Fruit fly (Drosophila melanogaster) whole organism, wandering third instar larva: ENCODE measurements around the gene Rcd4.
A peak's percentile ranks its signal among the peaks of the same experiment; 100 is the strongest.

Source experiments
- Abd-B ChIP-seq: fragments of >200 bp; optimal IDR thresholded peaks from 2 replicates; lab custom pipeline; 2017; ENCODE audit warnings: missing biosample characterization, missing genetic modification characterization
- CrebA ChIP-seq: fragments of 200-800 bp; sonication (Bioruptor generic); optimal IDR thresholded peaks from 2 replicates; lab custom pipeline; 2016; ENCODE audit warnings: missing biosample characterization, mild to moderate bottlenecking, missing genetic modification characterization, borderline replicate concordance
- Dfd ChIP-seq: fragments of >200 bp; optimal IDR thresholded peaks from 2 replicates; lab custom pipeline; 2017; ENCODE audit warnings: missing biosample characterization, missing genetic modification characterization
- Dif ChIP-seq: fragments of 200-275, 200-300 bp; sonication (Bioruptor generic); optimal IDR thresholded peaks from 2 replicates; lab custom pipeline; 2018; ENCODE audit warnings: missing biosample characterization, missing genetic modification characterization; ENCODE audit not compliant: partially characterized antibody
- GATAd ChIP-seq: sonication (Bioruptor generic); optimal IDR thresholded peaks from 2 replicates; lab custom pipeline; 2016; ENCODE audit warnings: missing biosample characterization, missing genetic modification characterization
- HLH106 ChIP-seq: fragments of 200-800 bp; optimal IDR thresholded peaks from 3 replicates; lab custom pipeline; 2019; ENCODE audit warnings: missing biosample characterization, mild to moderate bottlenecking, missing genetic modification characterization, moderate library complexity
- Hnf4 ChIP-seq: fragments of 200-800 bp; sonication (Bioruptor generic); optimal IDR thresholded peaks from 2 replicates; lab custom pipeline; 2016; ENCODE audit warnings: missing biosample characterization, mild to moderate bottlenecking, missing genetic modification characterization
- Hr78 ChIP-seq: fragments of >200 bp; optimal IDR thresholded peaks from 2 replicates; lab custom pipeline; 2017; ENCODE audit warnings: missing biosample characterization, missing genetic modification characterization
- Hr83 ChIP-seq: fragments of 200-300 bp; sonication (Bioruptor generic); optimal IDR thresholded peaks from 2 replicates; lab custom pipeline; 2016; ENCODE audit warnings: missing biosample characterization, mild to moderate bottlenecking, missing genetic modification characterization, moderate library complexity; ENCODE audit not compliant: poor library complexity, severe bottlenecking
- Jra ChIP-seq: sonication (Bioruptor generic); optimal IDR thresholded peaks from 2 replicates; lab custom pipeline; 2016; ENCODE audit warnings: missing biosample characterization, missing genetic modification characterization
- Myc ChIP-seq: fragments of >200 bp; optimal IDR thresholded peaks from 2 replicates; lab custom pipeline; 2017
- N ChIP-seq: fragments of >200 bp; optimal IDR thresholded peaks from 2 replicates; lab custom pipeline; 2018; ENCODE audit warnings: missing biosample characterization, missing external identifiers, missing genetic modification characterization
- OdsH ChIP-seq: fragments of 200-800 bp; sonication (Bioruptor generic); optimal IDR thresholded peaks from 2 replicates; lab custom pipeline; 2016; ENCODE audit warnings: missing biosample characterization, mild to moderate bottlenecking, missing genetic modification characterization
- Rel ChIP-seq, 2 experiments: fragments of 200-800 bp; sonication (Bioruptor generic) in 1 of 2; optimal IDR thresholded peaks; 2 replicates in 1 of 2; 3 replicates in 1 of 2; lab custom pipeline; 2016 to 2019; ENCODE audit warnings: mild to moderate bottlenecking in 2 of 2, missing biosample characterization in 2 of 2, missing genetic modification characterization in 2 of 2, moderate library complexity in 1 of 2
- Sp1 ChIP-seq: fragments of 200-800 bp; sonication (Bioruptor generic); optimal IDR thresholded peaks from 3 replicates; lab custom pipeline; 2019; ENCODE audit warnings: missing biosample characterization, mild to moderate bottlenecking, missing genetic modification characterization, moderate library complexity
- Vsx2 ChIP-seq: fragments of 200-300, 225-300 bp; sonication (Bioruptor generic); optimal IDR thresholded peaks from 2 replicates; lab custom pipeline; 2018; ENCODE audit warnings: missing biosample characterization, missing genetic modification characterization; ENCODE audit not compliant: partially characterized antibody
- br ChIP-seq: fragments of 200-800 bp; sonication (Bioruptor generic); optimal IDR thresholded peaks from 2 replicates; lab custom pipeline; 2016; ENCODE audit warnings: missing biosample characterization, missing genetic modification characterization
- dmrt93B ChIP-seq: fragments of 200-800 bp; sonication (Bioruptor generic); optimal IDR thresholded peaks from 2 replicates; lab custom pipeline; 2018; ENCODE audit warnings: missing biosample characterization, mild to moderate bottlenecking, missing genetic modification characterization
- ey ChIP-seq: fragments of 200-800 bp; sonication (Bioruptor generic); optimal IDR thresholded peaks from 2 replicates; lab custom pipeline; 2016; ENCODE audit warnings: missing biosample characterization, missing genetic modification characterization
- foxo ChIP-seq, 2 experiments: fragments of 200-800 bp; sonication (Bioruptor generic); optimal IDR thresholded peaks; 2 replicates in 1 of 2; 3 replicates in 1 of 2; lab custom pipeline; 2016 to 2017; ENCODE audit warnings: missing biosample characterization in 2 of 2, missing genetic modification characterization in 2 of 2
- fru ChIP-seq: fragments of 200-800 bp; sonication (Bioruptor generic); optimal IDR thresholded peaks from 3 replicates; lab custom pipeline; 2016; ENCODE audit warnings: missing biosample characterization, mild to moderate bottlenecking, missing genetic modification characterization
- h ChIP-seq: fragments of 200-800 bp; sonication (Bioruptor generic); optimal IDR thresholded peaks from 3 replicates; lab custom pipeline; 2016; ENCODE audit warnings: missing biosample characterization, mild to moderate bottlenecking, missing genetic modification characterization
- lola ChIP-seq: fragments of >200 bp; optimal IDR thresholded peaks from 2 replicates; lab custom pipeline; 2017; ENCODE audit warnings: missing biosample characterization, missing genetic modification characterization
- pan ChIP-seq: fragments of >200 bp; optimal IDR thresholded peaks from 2 replicates; lab custom pipeline; 2017
- psq ChIP-seq: fragments of 200-800 bp; sonication (Bioruptor generic); optimal IDR thresholded peaks from 3 replicates; lab custom pipeline; 2017; ENCODE audit warnings: missing biosample characterization, mild to moderate bottlenecking, missing genetic modification characterization, moderate library complexity
- rgr ChIP-seq: fragments of 200-800 bp; sonication (Bioruptor generic); optimal IDR thresholded peaks from 3 replicates; lab custom pipeline; 2016; ENCODE audit warnings: missing biosample characterization, mild to moderate bottlenecking, missing genetic modification characterization
- sage ChIP-seq: fragments of 200-800 bp; sonication (Bioruptor generic); optimal IDR thresholded peaks from 2 replicates; lab custom pipeline; 2016; ENCODE audit warnings: missing biosample characterization, mild to moderate bottlenecking, missing genetic modification characterization
- tai ChIP-seq: sonication (Bioruptor generic); optimal IDR thresholded peaks from 2 replicates; lab custom pipeline; 2016; ENCODE audit warnings: missing biosample characterization, missing genetic modification characterization

Rcd4 gene

DNA sequence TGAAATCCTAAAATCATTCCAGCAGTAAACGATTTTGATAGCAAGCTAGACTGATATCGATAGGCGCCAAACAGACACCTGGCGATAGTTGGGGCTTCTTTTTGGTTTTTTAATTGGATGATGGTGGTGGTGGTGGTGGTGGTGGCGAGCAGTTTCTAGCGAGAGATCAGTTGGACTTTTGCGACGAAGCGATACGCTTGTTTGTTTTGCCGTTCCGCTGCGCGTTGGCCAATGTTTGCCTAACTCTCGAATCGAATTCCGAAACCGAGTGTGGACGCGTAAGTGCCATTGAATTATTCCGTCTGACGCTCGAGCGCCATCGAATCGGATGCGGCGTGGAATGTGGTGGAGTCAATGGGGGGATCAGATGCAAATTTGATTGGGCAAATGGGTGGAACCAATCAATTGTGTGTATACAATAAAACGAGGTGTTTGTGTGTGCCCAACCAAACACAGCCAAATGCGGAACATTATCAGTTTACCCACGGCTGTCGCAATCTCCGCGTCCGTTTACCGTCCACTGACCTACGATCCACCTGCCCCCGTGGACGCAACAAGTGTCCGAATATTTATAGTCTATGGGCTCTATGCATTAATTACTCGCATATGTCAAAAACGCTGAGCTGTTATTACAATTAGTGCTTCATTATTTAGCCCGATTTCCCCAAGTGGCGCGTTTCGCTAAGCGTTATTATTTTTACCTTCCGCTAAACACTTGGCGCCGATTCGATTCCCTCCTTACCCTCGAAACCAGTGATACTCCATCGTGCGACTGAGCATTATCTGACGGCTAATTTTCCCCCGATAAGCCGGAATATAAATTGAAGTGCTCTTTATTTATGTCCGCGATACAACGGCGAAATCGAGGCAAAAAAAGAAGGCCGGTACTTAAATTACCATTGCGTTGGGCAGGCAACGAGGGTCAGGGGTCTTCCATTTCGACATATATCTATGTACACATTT, 12.0 kb upstream of the Rcd4 start, which contains the start of gene CG17292:
CG17292 (plus strand) TSS at position 91 of the 963 bp plus-strand sequence.
- TF ChIP-seq tai (GFP tag; lab: Kevin White, UChicago) = no peak
- no peak for TF ChIP-seq HLH106 (tag; lab: Kevin White, UChicago)
- no peak for TF ChIP-seq Dfd (GFP tag; lab: Kevin White, UChicago)
- no peak for TF ChIP-seq GATAd (GFP tag; lab: Kevin White, UChicago)
- peak; percentile 87 for TF ChIP-seq Dif (GFP tag; lab: Kevin White, UChicago)
- TF ChIP-seq br = peak; percentile 15
- TF ChIP-seq Rel (GFP tag; optimal IDR thresholded peaks at IDR 0.05; lab: Kevin White, UChicago) = no peak
- TF ChIP-seq Rel (tag; optimal IDR thresholded peaks at IDR 0.05; lab: Kevin White, UChicago) = peak; percentile 48
- peak; percentile 41 for TF ChIP-seq h (GFP tag; lab: Kevin White, UChicago)
- peak; percentile 55 for TF ChIP-seq Hnf4
- TF ChIP-seq Jra (GFP tag; lab: Kevin White, UChicago) = no peak
- TF ChIP-seq Hr83 (GFP tag; lab: Kevin White, UChicago) = peak; percentile 3
- peak; percentile 98 for TF ChIP-seq Vsx2
- TF ChIP-seq foxo (GFP tag; optimal IDR thresholded peaks at IDR 0.05; lab: Kevin White, UChicago) = peak in 1 of 2 experiments; percentile 17
- TF ChIP-seq Abd-B (GFP tag; lab: Kevin White, UChicago) = no peak
- TF ChIP-seq dmrt93B = no peak
- no peak for TF ChIP-seq sage (GFP tag; lab: Kevin White, UChicago)
- TF ChIP-seq OdsH (GFP tag; lab: Kevin White, UChicago) = peak; percentile 68
- no peak for TF ChIP-seq N
- no peak for TF ChIP-seq Hr78 (GFP tag; lab: Kevin White, UChicago)
- no peak for TF ChIP-seq Sp1 (GFP tag; lab: Kevin White, UChicago)
- no peak for TF ChIP-seq psq (GFP tag; lab: Kevin White, UChicago)
- TF ChIP-seq lola (GFP tag; lab: Kevin White, UChicago) = no peak
- peak; percentile 49 for TF ChIP-seq rgr (GFP tag; lab: Kevin White, UChicago)
- TF ChIP-seq Myc (lab: Kevin White, UChicago) = no peak
- TF ChIP-seq CrebA (GFP tag; lab: Kevin White, UChicago) = no peak
- TF ChIP-seq, all 38 proteins: peak for 10

DNA sequence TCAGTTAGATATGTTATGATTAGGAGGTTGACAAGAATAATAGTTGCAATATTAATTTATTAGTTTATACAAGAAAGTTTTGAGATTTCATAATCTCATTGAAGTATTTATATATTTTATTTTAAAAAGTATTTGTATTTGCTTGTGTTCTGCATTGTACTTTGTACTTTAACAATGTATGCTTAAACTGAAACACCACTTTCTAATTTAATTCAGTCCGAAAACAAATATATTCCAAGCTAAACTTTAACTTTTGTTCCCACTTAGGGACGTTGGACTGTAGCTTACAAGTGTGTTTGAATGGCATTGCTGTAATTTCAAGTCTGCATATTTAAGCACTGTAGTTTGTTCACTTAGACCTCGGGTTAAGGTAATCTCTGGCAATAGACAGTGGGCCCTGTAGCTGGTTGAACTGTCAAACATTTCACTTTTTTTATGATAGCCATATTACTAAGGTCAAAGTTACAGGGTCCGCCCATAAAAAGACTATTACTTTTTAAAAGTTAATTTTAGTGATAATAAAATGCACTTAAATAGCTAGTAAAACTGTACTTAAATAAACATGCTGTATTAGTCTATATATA, 11.2 kb upstream of the Rcd4 start:
- no peak for TF ChIP-seq h (GFP tag; lab: Kevin White, UChicago)

DNA sequence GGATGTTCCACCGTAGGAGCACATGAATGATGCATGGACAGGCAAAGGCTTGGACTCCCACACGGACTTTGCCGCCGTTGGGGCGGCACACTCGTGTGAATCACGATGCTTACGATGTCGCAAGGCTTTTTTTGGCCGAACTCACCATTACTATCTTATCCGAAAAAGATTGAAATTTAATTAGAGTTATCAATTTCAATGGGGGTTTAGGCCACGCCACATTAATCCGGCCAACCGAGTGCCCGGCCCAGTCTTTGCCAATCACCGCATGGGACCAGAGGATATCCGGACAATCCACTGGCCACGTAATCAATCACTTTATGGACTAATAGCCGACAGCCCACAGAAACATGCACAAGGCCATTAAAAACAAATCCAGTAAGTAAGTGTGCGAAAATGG, 10.4 kb upstream of the Rcd4 start:
- TF ChIP-seq Hr83 (GFP tag; lab: Kevin White, UChicago) (no peak), lola (GFP tag; lab: Kevin White, UChicago) (no peak), sage (GFP tag; lab: Kevin White, UChicago) (no peak), Abd-B (GFP tag; lab: Kevin White, UChicago) (no peak), h (GFP tag; lab: Kevin White, UChicago) (no peak), Rel (GFP tag; optimal IDR thresholded peaks at IDR 0.05; lab: Kevin White, UChicago) (no peak), Rel (tag; optimal IDR thresholded peaks at IDR 0.05; lab: Kevin White, UChicago) (peak; percentile 27), Hr78 (GFP tag; lab: Kevin White, UChicago) (no peak)

DNA sequence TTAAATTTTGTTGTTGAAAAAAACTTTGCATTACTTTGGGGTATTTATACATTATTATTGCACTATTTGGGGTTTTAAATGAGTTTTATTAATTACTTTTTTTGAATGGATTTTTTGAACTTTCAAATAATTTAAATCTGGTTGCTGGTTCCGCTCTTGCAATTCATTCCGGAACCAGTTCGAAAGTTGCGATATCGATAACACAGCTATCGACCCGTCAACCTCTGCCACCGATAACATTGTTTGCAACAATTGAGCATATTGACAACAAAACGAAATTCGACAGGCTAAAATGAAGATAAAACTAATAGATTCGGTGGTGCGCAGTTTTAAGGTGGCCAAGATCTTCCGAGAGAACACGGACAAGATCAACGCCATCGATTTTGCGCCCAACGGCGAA, 8.4 kb upstream of the Rcd4 start, which contains the start of gene Wdr82:
Wdr82 (plus strand) TSS at position 227 of the 400 bp plus-strand sequence.
- TF ChIP-seq pan (lab: Kevin White, UChicago) (no peak), ey (GFP tag; lab: Kevin White, UChicago) (no peak), fru (GFP tag; lab: Kevin White, UChicago) (no peak), foxo (GFP tag; optimal IDR thresholded peaks at IDR 0.05; lab: Kevin White, UChicago) (no peak), Abd-B (GFP tag; lab: Kevin White, UChicago) (no peak), Hr78 (GFP tag; lab: Kevin White, UChicago) (no peak), OdsH (GFP tag; lab: Kevin White, UChicago) (no peak), Sp1 (GFP tag; lab: Kevin White, UChicago) (no peak)
